Worm (Caenorhabditis elegans): ENCODE results near the gene K04A8.20.

- TF ChIP-seq ceh-20 (GFP tag; IDR thresholded peaks at IDR 0.05) (no peak), snpc-4 (tag; optimal IDR thresholded peaks at IDR 0.05) (no peak), ama-1 (optimal IDR thresholded peaks at IDR 0.05) (no peak), zip-2 (tag; optimal IDR thresholded peaks at IDR 0.05) (no peak), D1046.2 (GFP tag; IDR thresholded peaks at IDR 0.05) (0 out of 2 replicates have a peak, but pooled peaks have one; percentile 49), pha-4 (GFP tag; IDR thresholded peaks at IDR 0.05) (peak; percentile 76; the same call in 1 of the 2 replicates), pha-4 (tag; optimal IDR thresholded peaks at IDR 0.05) (no peak), lin-15B (tag; optimal IDR thresholded peaks at IDR 0.05) (no peak), dmd-9 (GFP tag; IDR thresholded peaks at IDR 0.05) (0 out of 2 replicates have a peak, but pooled peaks have one; percentile 70), nhr-10 (tag; optimal IDR thresholded peaks at IDR 0.05) (no peak), aly-2 (tag; optimal IDR thresholded peaks at IDR 0.05) (no peak), nhr-25 (tag; optimal IDR thresholded peaks at IDR 0.05; ENCODE audit: borderline replicate concordance, insufficient read depth) (no peak), egl-27 (tag; optimal IDR thresholded peaks at IDR 0.05) (no peak)
Observed at ce11 chrV:6551707-6552390, 2.6 kb downstream of the K04A8.20 start, which contains the start of gene twk-10.

All from whole organism, L4 larva.